Worm (Caenorhabditis elegans): ENCODE measurements around the gene F13H8.8.

DNA sequence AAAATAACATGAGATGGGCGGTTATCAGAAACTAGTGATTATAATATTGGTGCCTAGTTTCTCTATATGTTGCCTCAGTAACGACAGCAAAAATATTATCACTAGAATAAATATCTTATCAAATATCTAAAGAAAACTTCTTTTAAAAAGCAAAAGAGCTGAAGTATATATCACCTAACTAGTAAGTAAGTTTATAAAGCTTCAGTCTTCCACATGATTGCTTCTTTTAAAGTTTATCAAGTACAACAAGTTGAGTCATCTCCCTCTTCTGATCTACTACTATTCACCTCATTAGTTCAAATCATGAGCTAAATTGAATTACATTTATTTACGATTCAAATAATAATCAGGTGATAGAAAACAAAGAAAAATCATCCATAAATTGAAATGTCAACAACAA lies 20.2 kb upstream of the F13H8.8 start:
- no peak for TF ChIP-seq lin-13 (GFP tag; optimal IDR thresholded peaks at IDR 0.05)
- no peak for TF ChIP-seq unc-62 (GFP tag; optimal IDR thresholded peaks at IDR 0.05 in 1 of 2)
- TF ChIP-seq unc-62 (tag; optimal IDR thresholded peaks at IDR 0.05) = no peak
- no peak for TF ChIP-seq rbr-2 (tag; optimal IDR thresholded peaks at IDR 0.05)
- no peak for TF ChIP-seq snpc-4 (tag; optimal IDR thresholded peaks at IDR 0.05)
- no peak for TF ChIP-seq pha-4 (GFP tag; IDR thresholded peaks at IDR 0.05)
- TF ChIP-seq pha-4 (tag; optimal IDR thresholded peaks at IDR 0.05) = no peak
- TF ChIP-seq F49E8.2 (tag; optimal IDR thresholded peaks at IDR 0.05; ENCODE audit: borderline replicate concordance) = no peak

All from whole organism, L4 larva.